Worm (Caenorhabditis elegans) whole organism, L4 larva: ENCODE measurements around the gene edg-1.

Experiments used
- ces-1 ChIP-seq: fragments of 150-350 bp; sonication (generic microtip); optimal IDR thresholded peaks from 4 replicates; lab custom pipeline; 2014; ENCODE audit warnings: missing biosample characterization, missing genetic modification reagents, missing genetic modification characterization
- duxl-1 ChIP-seq: sonication (generic microtip); optimal IDR thresholded peaks from 2 replicates; lab custom pipeline; 2016; ENCODE audit warnings: mild to moderate bottlenecking, missing genetic modification characterization, moderate library complexity, missing compliant biosample characterization; ENCODE audit not compliant: poor library complexity
- nhr-76 ChIP-seq: fragments of 150-350 bp; optimal IDR thresholded peaks from 2 replicates; lab custom pipeline; 2014; ENCODE audit warnings: missing biosample characterization, missing genetic modification characterization
- pqm-1 ChIP-seq: sonication (generic microtip); optimal IDR thresholded peaks from 2 replicates; lab custom pipeline; 2017; ENCODE audit warnings: missing biosample characterization, missing genetic modification characterization
- zip-2 ChIP-seq: fragments of 150-350 bp; optimal IDR thresholded peaks from 2 replicates; lab custom pipeline; 2014; ENCODE audit warnings: missing biosample characterization, missing genetic modification characterization

- no peak for TF ChIP-seq duxl-1 (tag; lab: Kevin White, UChicago)
- no peak for TF ChIP-seq ces-1 (GFP tag; lab: Kevin White, UChicago)
- no peak for TF ChIP-seq pqm-1 (tag; lab: Kevin White, UChicago)
- no peak for TF ChIP-seq zip-2 (tag; lab: Kevin White, UChicago)
- TF ChIP-seq nhr-76 (tag; lab: Kevin White, UChicago), result no peak
Measured at ce11 chrIV:11317119-11317518, 3.5 kb upstream of the edg-1 start, which contains the start of gene gspd-1.
